Fruit fly (Drosophila melanogaster) S2 (cell line): ENCODE measurements around the gene CG32428.

Experiments used
- CG8478 ChIP-seq: fragments of >200 bp; optimal IDR thresholded peaks from 2 replicates; lab custom pipeline; 2018
- CTCF ChIP-seq, 2 experiments: fragments of >200 bp; optimal IDR thresholded peaks; 2 replicates each; lab custom pipeline; 2018

dm6 chr3L:20460383-20460782 is 13.1 kb downstream of the CG32428 start, which contains the start of gene mag:
- TF ChIP-seq CG8478 (lab: Kevin White, UChicago) (no peak), CTCF (optimal IDR thresholded peaks at IDR 0.05; lab: Kevin White, UChicago) (no peak)
